Worm (Caenorhabditis elegans): Measurements from ENCODE around the gene K11D9.3.

Gene K11D9.3

DNA sequence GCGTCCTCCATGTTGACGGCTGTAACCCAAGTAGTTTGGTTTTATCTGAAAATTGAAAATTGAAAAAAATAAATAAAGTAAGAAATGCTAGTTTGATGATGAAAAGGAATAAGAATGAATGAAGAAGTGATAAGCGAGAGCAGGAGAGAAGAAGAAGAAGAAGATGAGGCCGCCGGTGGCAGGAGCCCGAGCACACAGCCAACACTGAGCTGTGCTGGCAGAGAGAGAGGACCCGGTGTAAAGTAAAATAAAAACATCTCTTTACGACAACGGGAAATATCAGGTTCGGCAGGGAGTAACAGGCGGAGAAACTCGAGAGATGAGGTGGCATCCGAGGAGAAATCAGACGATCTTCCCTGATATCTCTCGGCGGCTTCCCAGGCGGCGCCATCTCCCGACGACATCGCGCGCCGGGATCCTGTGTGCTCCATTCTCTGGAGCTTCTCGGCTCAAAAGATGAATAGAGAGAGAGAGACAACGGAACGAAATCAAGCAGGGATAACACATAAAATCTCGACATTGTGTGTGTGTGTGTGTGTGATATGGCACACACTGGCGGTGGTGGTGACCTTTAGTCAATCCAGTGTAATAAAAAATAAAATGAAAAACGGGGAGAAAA, 14.9 kb upstream of the K11D9.3 start, which contains the start of gene sca-1:
sca-1 (minus strand) TSS at position 51 of the 619 bp plus-strand sequence.
- peak; percentile 80 for TF ChIP-seq unc-62 (GFP tag; optimal IDR thresholded peaks at IDR 0.05)
- peak; percentile 44 for TF ChIP-seq unc-120 (tag; optimal IDR thresholded peaks at IDR 0.05; ENCODE audit: poor library complexity, severe bottlenecking)
- peak; percentile 8 for TF ChIP-seq hlh-1 (tag; optimal IDR thresholded peaks at IDR 0.05)
- no peak for TF ChIP-seq nhr-2 (tag; optimal IDR thresholded peaks at IDR 0.05)
- no peak for TF ChIP-seq M03D4.4 (tag; optimal IDR thresholded peaks at IDR 0.05)

ce11 chrIII:10816045-10816444, 14.0 kb upstream of the K11D9.3 start:
- TF ChIP-seq ham-2 (GFP tag; optimal IDR thresholded peaks at IDR 0.05) (no peak), unc-39 (tag; optimal IDR thresholded peaks at IDR 0.05) (no peak), hlh-1 (tag; optimal IDR thresholded peaks at IDR 0.05) (peak; percentile 4), ztf-11 (tag; optimal IDR thresholded peaks at IDR 0.05) (no peak), lin-13 (tag; optimal IDR thresholded peaks at IDR 0.05) (no peak), mab-5 (tag; optimal IDR thresholded peaks at IDR 0.05) (no peak), sptf-1 (tag; optimal IDR thresholded peaks at IDR 0.05) (no peak), ceh-43 (GFP tag; optimal IDR thresholded peaks at IDR 0.05) (no peak), pha-4 (tag; optimal IDR thresholded peaks at IDR 0.05) (no peak), blmp-1 (tag; optimal IDR thresholded peaks at IDR 0.05) (no peak), elt-1 (tag; optimal IDR thresholded peaks at IDR 0.05; ENCODE audit: borderline replicate concordance, insufficient read depth) (no peak), mep-1 (tag; optimal IDR thresholded peaks at IDR 0.05) (no peak), bed-3 (GFP tag; optimal IDR thresholded peaks at IDR 0.05) (no peak), ceh-83 (GFP tag; optimal IDR thresholded peaks at IDR 0.05) (no peak), nhr-76 (tag; optimal IDR thresholded peaks at IDR 0.05) (no peak), unc-62 (GFP tag; optimal IDR thresholded peaks at IDR 0.05) (peak; percentile 16)

DNA sequence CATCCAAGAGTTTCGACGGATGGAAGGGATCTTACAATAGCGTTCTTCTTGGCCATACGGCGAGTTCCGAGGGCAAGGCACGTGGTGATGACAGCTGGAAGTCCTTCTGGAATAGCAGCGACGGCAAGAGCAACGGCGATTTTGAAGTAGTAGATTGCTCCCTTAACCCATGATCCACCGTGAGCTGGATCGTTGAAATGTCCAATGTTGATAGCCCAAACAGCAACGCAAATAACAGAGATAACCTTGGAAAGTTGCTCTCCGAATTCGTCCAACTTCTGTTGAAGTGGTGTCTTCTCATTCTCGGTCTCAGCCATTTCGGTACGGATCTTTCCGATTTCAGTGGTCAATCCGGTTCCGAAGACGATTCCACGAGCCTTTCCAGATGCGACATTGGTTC, 13.2 kb upstream of the K11D9.3 start:
- no peak for TF ChIP-seq unc-39 (tag; optimal IDR thresholded peaks at IDR 0.05)
- TF ChIP-seq sem-2 (GFP tag; optimal IDR thresholded peaks at IDR 0.05): no peak
- TF ChIP-seq tbx-8 (GFP tag; optimal IDR thresholded peaks at IDR 0.05): no peak
- TF ChIP-seq elt-1 (tag; optimal IDR thresholded peaks at IDR 0.05; ENCODE audit: borderline replicate concordance, insufficient read depth): no peak
- TF ChIP-seq drap-1 (GFP tag; optimal IDR thresholded peaks at IDR 0.05): no peak
- no peak for TF ChIP-seq unc-62 (GFP tag; optimal IDR thresholded peaks at IDR 0.05)
- no peak for TF ChIP-seq lsy-2 (tag; optimal IDR thresholded peaks at IDR 0.05)
- no peak for TF ChIP-seq nhr-237 (tag; optimal IDR thresholded peaks at IDR 0.05)
- no peak for TF ChIP-seq ceh-83 (GFP tag; optimal IDR thresholded peaks at IDR 0.05)
- TF ChIP-seq pha-4 (tag; optimal IDR thresholded peaks at IDR 0.05): no peak
- TF ChIP-seq mep-1 (tag; optimal IDR thresholded peaks at IDR 0.05): no peak

DNA sequence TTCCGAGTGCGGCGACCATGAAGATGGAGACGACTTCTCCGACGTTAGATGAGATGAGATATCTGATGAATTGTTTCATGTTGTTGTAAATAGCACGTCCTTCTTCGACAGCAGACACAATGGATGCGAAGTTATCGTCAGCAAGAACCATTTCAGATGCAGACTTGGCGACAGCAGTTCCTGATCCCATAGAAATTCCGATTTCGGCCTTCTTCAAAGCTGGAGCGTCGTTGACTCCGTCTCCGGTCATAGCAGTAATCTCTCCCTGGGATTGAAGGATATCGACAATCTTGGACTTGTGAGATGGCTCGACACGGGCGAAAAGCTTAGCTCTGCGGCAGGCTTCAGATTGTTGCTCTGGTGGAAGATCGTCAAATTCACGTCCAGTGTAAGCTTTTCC, 11.9 kb upstream of the K11D9.3 start:
- TF ChIP-seq snpc-4 (tag; optimal IDR thresholded peaks at IDR 0.05) (no peak), nhr-28 (tag; optimal IDR thresholded peaks at IDR 0.05) (no peak), lin-13 (tag; optimal IDR thresholded peaks at IDR 0.05) (no peak), lsy-2 (tag; optimal IDR thresholded peaks at IDR 0.05) (no peak), sptf-1 (tag; optimal IDR thresholded peaks at IDR 0.05) (no peak), nhr-12 (tag; optimal IDR thresholded peaks at IDR 0.05) (no peak), pha-4 (tag; optimal IDR thresholded peaks at IDR 0.05) (no peak), blmp-1 (tag; optimal IDR thresholded peaks at IDR 0.05) (no peak), elt-3 (tag; optimal IDR thresholded peaks at IDR 0.05) (no peak), nhr-2 (tag; optimal IDR thresholded peaks at IDR 0.05) (no peak), tbx-8 (GFP tag; optimal IDR thresholded peaks at IDR 0.05) (no peak), mab-5 (tag; optimal IDR thresholded peaks at IDR 0.05) (no peak), bed-3 (GFP tag; optimal IDR thresholded peaks at IDR 0.05) (no peak), hlh-1 (tag; optimal IDR thresholded peaks at IDR 0.05) (no peak), unc-62 (GFP tag; optimal IDR thresholded peaks at IDR 0.05) (no peak), ceh-43 (GFP tag; optimal IDR thresholded peaks at IDR 0.05) (no peak), nhr-76 (tag; optimal IDR thresholded peaks at IDR 0.05) (no peak), drap-1 (GFP tag; optimal IDR thresholded peaks at IDR 0.05) (no peak), ceh-39 (tag; optimal IDR thresholded peaks at IDR 0.05) (no peak), M03D4.4 (tag; optimal IDR thresholded peaks at IDR 0.05) (no peak)

DNA sequence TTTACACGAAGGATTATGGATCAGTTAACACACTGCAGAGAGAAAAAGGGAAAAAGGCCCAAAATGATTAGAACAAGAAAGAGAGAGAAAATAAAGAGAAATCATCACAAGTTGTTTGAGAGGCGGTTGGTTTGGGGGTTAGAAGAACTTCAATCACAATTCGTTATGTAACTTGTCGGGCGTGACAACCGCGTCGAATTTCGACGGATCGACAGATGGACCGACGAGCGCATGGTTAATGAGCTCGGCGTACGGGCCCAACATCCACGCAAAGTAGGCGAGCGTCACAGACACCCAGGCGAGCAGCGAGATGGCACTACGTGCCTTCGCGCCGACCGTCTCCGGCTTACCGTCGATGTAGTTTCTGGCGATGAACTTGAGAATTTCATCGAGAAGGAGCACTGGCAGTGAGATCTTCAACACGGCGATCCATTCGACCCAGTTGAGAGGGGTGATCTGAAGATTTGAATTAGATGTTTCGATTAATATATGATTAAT, 10.8 kb upstream of the K11D9.3 start:
- TF ChIP-seq mab-5 (tag; optimal IDR thresholded peaks at IDR 0.05) (no peak), lin-32 (GFP tag; optimal IDR thresholded peaks at IDR 0.05) (no peak), nhr-2 (tag; optimal IDR thresholded peaks at IDR 0.05) (no peak)

Data from whole organism, mixed stage, embryonic.